Fruit fly (Drosophila melanogaster) whole organism, embryonic: Measurements from ENCODE around the gene Mic26-27.
A peak's percentile ranks its signal among the peaks of the same experiment; 100 is the strongest.
"Not testable (repeated sequence)": the region's sequence is repeated elsewhere in the genome, so short reads cannot be mapped to it uniquely, and the experiment has no call there.

Source experiments
- Atf6 ChIP-seq: fragments of 200-800 bp; sonication (Bioruptor generic); IDR thresholded peaks from 2 replicates; pipeline ENCODE4 v1.3.6; 2022; ENCODE audit warnings: missing biosample characterization, missing genetic modification characterization
- CG10366 ChIP-seq: fragments of 200-800 bp; sonication (Bioruptor generic); IDR thresholded peaks from 2 replicates; pipeline ENCODE4 v1.3.6; 2022; ENCODE audit warnings: missing biosample characterization, missing genetic modification characterization
- CG11723 ChIP-seq: fragments of 200-800 bp; sonication (Bioruptor generic); optimal IDR thresholded peaks from 2 replicates; lab custom pipeline; 2017; ENCODE audit warnings: missing biosample characterization, mild to moderate bottlenecking, missing genetic modification characterization
- CG12236 ChIP-seq: fragments of 200-800 bp; sonication (Bioruptor generic); optimal IDR thresholded peaks from 2 replicates; lab custom pipeline; 2016; ENCODE audit warnings: missing biosample characterization, missing genetic modification characterization
- CG13296 ChIP-seq: fragments of 200-800 bp; sonication (Bioruptor generic); optimal IDR thresholded peaks from 3 replicates; lab custom pipeline; 2018; ENCODE audit warnings: missing biosample characterization, mild to moderate bottlenecking, missing genetic modification characterization
- CG15479 ChIP-seq: fragments of 200-800 bp; sonication (Bioruptor generic); optimal IDR thresholded peaks from 3 replicates; lab custom pipeline; 2019; ENCODE audit warnings: missing biosample characterization, mild to moderate bottlenecking, missing genetic modification characterization, moderate library complexity
- CG17186 ChIP-seq: fragments of 200-800 bp; sonication (Bioruptor generic); optimal IDR thresholded peaks from 3 replicates; lab custom pipeline; 2017; ENCODE audit warnings: missing biosample characterization, missing genetic modification reagents, missing genetic modification characterization
- CG2116 ChIP-seq: fragments of 200-800 bp; sonication (Bioruptor generic); optimal IDR thresholded peaks from 3 replicates; lab custom pipeline; 2018; ENCODE audit warnings: missing biosample characterization, mild to moderate bottlenecking, missing genetic modification characterization
- CG2678 ChIP-seq: fragments of 200-800 bp; sonication (Bioruptor generic); optimal IDR thresholded peaks from 3 replicates; lab custom pipeline; 2019; ENCODE audit warnings: missing biosample characterization, mild to moderate bottlenecking, missing genetic modification characterization, moderate library complexity
- CG2889 ChIP-seq: fragments of 200-800 bp; sonication (Bioruptor generic); IDR thresholded peaks from 3 replicates; pipeline ENCODE4 v1.3.6; 2022; ENCODE audit warnings: missing biosample characterization, missing genetic modification characterization
- CG3065 ChIP-seq: fragments of 200-800 bp; sonication (Bioruptor generic); optimal IDR thresholded peaks from 2 replicates; lab custom pipeline; 2016; ENCODE audit warnings: missing biosample characterization, missing genetic modification characterization
- CG33213 ChIP-seq: fragments of 200-800 bp; sonication (Bioruptor generic); optimal IDR thresholded peaks from 3 replicates; lab custom pipeline; 2016; ENCODE audit warnings: missing biosample characterization, missing genetic modification characterization
- CG34422 ChIP-seq: fragments of 200-800 bp; sonication (Bioruptor generic); IDR thresholded peaks from 3 replicates; pipeline ENCODE4 v1.3.6; 2022; ENCODE audit warnings: missing biosample characterization, missing genetic modification characterization
- CG5180 ChIP-seq: fragments of 200-800 bp; sonication (Bioruptor generic); optimal IDR thresholded peaks from 3 replicates; lab custom pipeline; 2017; ENCODE audit warnings: missing biosample characterization, missing genetic modification characterization, mild to moderate bottlenecking, moderate library complexity, missing genetic modification reagents
- CG7745 ChIP-seq: fragments of 200-800 bp; sonication (Bioruptor generic); optimal IDR thresholded peaks from 2 replicates; lab custom pipeline; 2018; ENCODE audit warnings: missing biosample characterization, mild to moderate bottlenecking, missing genetic modification characterization, moderate library complexity
- CG8290 ChIP-seq, 3 experiments: fragments of 200-800 bp; sonication (Bioruptor generic); optimal IDR thresholded peaks; 2 replicates each; lab custom pipeline; 2016 to 2019; ENCODE audit warnings: missing biosample characterization in 3 of 3, missing genetic modification characterization in 3 of 3, mild to moderate bottlenecking in 2 of 3, moderate library complexity in 1 of 3
- D19A ChIP-seq: fragments of 200-800 bp; optimal IDR thresholded peaks from 3 replicates; lab custom pipeline; 2019; ENCODE audit warnings: missing biosample characterization, mild to moderate bottlenecking, missing genetic modification characterization, moderate library complexity
- Drgx ChIP-seq: fragments of 200-800 bp; sonication (Bioruptor generic); IDR thresholded peaks from 2 replicates; pipeline ENCODE4 v1.3.6; 2022; ENCODE audit warnings: missing biosample characterization, missing genetic modification characterization
- E2f1 ChIP-seq: fragments of 200-800 bp; sonication (Bioruptor generic); IDR thresholded peaks from 2 replicates; pipeline ENCODE4 v1.3.6; 2022; ENCODE audit warnings: missing biosample characterization, missing genetic modification characterization
- ERR ChIP-seq: fragments of 200-800 bp; sonication (Bioruptor generic); optimal IDR thresholded peaks from 2 replicates; lab custom pipeline; 2016; ENCODE audit warnings: missing biosample characterization, missing genetic modification characterization
- GATAe ChIP-seq: fragments of 200-800 bp; sonication (Bioruptor generic); conservative IDR thresholded peaks from 2 replicates; pipeline ENCODE4 v1.3.6; 2022; ENCODE audit warnings: missing biosample characterization, missing genetic modification characterization
- HLH3B ChIP-seq: fragments of 200-800 bp; sonication (Bioruptor generic); IDR thresholded peaks from 2 replicates; pipeline ENCODE4 v1.3.6; 2022; ENCODE audit warnings: missing biosample characterization, missing genetic modification characterization
- Med ChIP-seq: fragments of 200-800 bp; sonication (Bioruptor generic); peaks from one replicate; lab custom pipeline; 2016; ENCODE audit warnings: missing biosample characterization, missing genetic modification characterization, mild to moderate bottlenecking, inconsistent platforms, moderate library complexity
- NC2α ChIP-seq: fragments of 200-800 bp; sonication (Bioruptor generic); optimal IDR thresholded peaks from 2 replicates; lab custom pipeline; 2016; ENCODE audit warnings: missing biosample characterization, missing genetic modification characterization
- Scr ChIP-seq: fragments of 200-800 bp; sonication (Bioruptor generic); IDR thresholded peaks from 2 replicates; pipeline ENCODE4 v1.3.6; 2022; ENCODE audit warnings: missing biosample characterization, missing genetic modification characterization; ENCODE audit not compliant: partially characterized antibody
- ac ChIP-seq: fragments of 200-800 bp; sonication (Bioruptor generic); optimal IDR thresholded peaks from 3 replicates; lab custom pipeline; 2017; ENCODE audit warnings: missing biosample characterization, mild to moderate bottlenecking, missing genetic modification characterization
- bbx ChIP-seq: fragments of 200-800 bp; sonication (Bioruptor generic); IDR thresholded peaks from 2 replicates; pipeline ENCODE4 v1.3.6; 2022; ENCODE audit warnings: missing biosample characterization, missing genetic modification characterization; ENCODE audit not compliant: partially characterized antibody
- chinmo ChIP-seq: fragments of 200-800 bp; sonication (Bioruptor generic); IDR thresholded peaks from 4 replicates; pipeline ENCODE4 v1.3.6; 2022; ENCODE audit warnings: missing biosample characterization, missing genetic modification characterization; ENCODE audit not compliant: partially characterized antibody
- dan ChIP-seq: fragments of 200-800 bp; sonication (Bioruptor generic); IDR thresholded peaks from 2 replicates; pipeline ENCODE4 v1.3.6; 2022; ENCODE audit warnings: missing biosample characterization, missing genetic modification characterization
- danr ChIP-seq: fragments of 200-800 bp; sonication (Bioruptor generic); IDR thresholded peaks from 2 replicates; pipeline ENCODE4 v1.3.6; 2022; ENCODE audit warnings: missing biosample characterization, missing genetic modification characterization
- disco-r ChIP-seq: fragments of 200-800 bp; sonication (Bioruptor generic); optimal IDR thresholded peaks from 2 replicates; lab custom pipeline; 2016; ENCODE audit warnings: missing biosample characterization, missing genetic modification characterization
- exex ChIP-seq: fragments of 200-800 bp; sonication (Bioruptor generic); optimal IDR thresholded peaks from 4 replicates; lab custom pipeline; 2018; ENCODE audit warnings: missing biosample characterization, mild to moderate bottlenecking, missing genetic modification characterization, moderate library complexity
- fd96Cb ChIP-seq: fragments of 200-800 bp; sonication (Bioruptor generic); optimal IDR thresholded peaks from 2 replicates; lab custom pipeline; 2018; ENCODE audit warnings: missing biosample characterization, mild to moderate bottlenecking, missing genetic modification characterization, moderate library complexity
- grn ChIP-seq: fragments of 200-800 bp; sonication (Bioruptor generic); optimal IDR thresholded peaks from 3 replicates; lab custom pipeline; 2017; ENCODE audit warnings: missing biosample characterization, missing genetic modification characterization
- insv ChIP-seq, 2 experiments: fragments of 200-800 bp; sonication (Bioruptor generic); optimal IDR thresholded peaks; 3 replicates each; lab custom pipeline; 2016 to 2018; ENCODE audit warnings: missing biosample characterization in 2 of 2, missing genetic modification characterization in 2 of 2
- lola ChIP-seq, 3 experiments: fragments of >200 bp in 2 of 3; fragments of 200-800 bp in 1 of 3; sonication (Bioruptor generic) in 1 of 3; optimal IDR thresholded peaks; 2 replicates each; lab custom pipeline; 2017 to 2019; ENCODE audit warnings: missing biosample characterization in 3 of 3, missing genetic modification characterization in 3 of 3, mild to moderate bottlenecking in 1 of 3, moderate library complexity in 1 of 3
- maf-S ChIP-seq: fragments of 200-800 bp; sonication (Bioruptor generic); optimal IDR thresholded peaks from 2 replicates; lab custom pipeline; 2016; ENCODE audit warnings: missing biosample characterization, missing genetic modification characterization
- nom ChIP-seq: fragments of 200-800 bp; sonication (Bioruptor generic); optimal IDR thresholded peaks from 2 replicates; lab custom pipeline; 2017; ENCODE audit warnings: missing biosample characterization, missing genetic modification characterization, mild to moderate bottlenecking, moderate library complexity, missing genetic modification reagents
- onecut ChIP-seq: fragments of 200-800 bp; sonication (Bioruptor generic); IDR thresholded peaks from 2 replicates; pipeline ENCODE4 v1.3.6; 2022; ENCODE audit warnings: missing biosample characterization, missing genetic modification characterization
- pb ChIP-seq: fragments of 200-800 bp; sonication (Bioruptor generic); optimal IDR thresholded peaks from 3 replicates; lab custom pipeline; 2016; ENCODE audit warnings: missing biosample characterization, missing genetic modification characterization
- pita ChIP-seq: fragments of 200-800 bp; sonication (Bioruptor generic); optimal IDR thresholded peaks from 2 replicates; lab custom pipeline; 2017; ENCODE audit warnings: missing biosample characterization, mild to moderate bottlenecking, missing genetic modification characterization
- row ChIP-seq: fragments of 200-800 bp; sonication (Bioruptor generic); IDR thresholded peaks from 3 replicates; pipeline ENCODE4 v1.3.6; 2022; ENCODE audit warnings: missing biosample characterization, missing genetic modification characterization
- slbo ChIP-seq: fragments of 200-800 bp; sonication (Bioruptor generic); IDR thresholded peaks from 2 replicates; pipeline ENCODE4 v1.3.6; 2022; ENCODE audit warnings: missing biosample characterization, missing genetic modification characterization
- tx ChIP-seq: fragments of 200-800 bp; sonication (Bioruptor generic); optimal IDR thresholded peaks from 2 replicates; lab custom pipeline; 2016; ENCODE audit warnings: missing biosample characterization, missing genetic modification characterization
- vvl ChIP-seq: fragments of 200-800 bp; sonication (Bioruptor generic); IDR thresholded peaks from 2 replicates; pipeline ENCODE4 v1.3.6; 2022; ENCODE audit warnings: missing biosample characterization, missing genetic modification characterization
- zfh1 ChIP-seq: fragments of 200-800 bp; sonication (Bioruptor generic); IDR thresholded peaks from 3 replicates; pipeline ENCODE4 v1.3.6; 2022; ENCODE audit warnings: missing biosample characterization, missing genetic modification characterization

Mic26-27 gene

dm6 chr3R:16190782-16191181, 44.1 kb upstream of the Mic26-27 start (continued):
- TF ChIP-seq danr (GFP tag; lab: Robert Waterston, UW) (no peak), GATAe (GFP tag; lab: Robert Waterston, UW) (peak; percentile 31; the same call in 1 of the 2 replicates), maf-S (GFP tag; lab: Kevin White, UChicago) (no peak), pb (no peak), dan (GFP tag; lab: Robert Waterston, UW) (no peak), CG2678 (tag; lab: Kevin White, UChicago) (no peak), exex (tag; lab: Kevin White, UChicago) (peak; percentile 88), onecut (no peak), NC2α (GFP tag; lab: Kevin White, UChicago) (no peak), CG34422 (GFP tag; lab: Robert Waterston, UW) (no peak), vvl (GFP tag; lab: Robert Waterston, UW) (no peak)

dm6 chr3R:16190183-16190763, 43.6 kb upstream of the Mic26-27 start:
- TF ChIP-seq row (GFP tag; lab: Robert Waterston, UW) = no peak
- TF ChIP-seq bbx = no peak
- TF ChIP-seq disco-r (GFP tag; lab: Kevin White, UChicago) = no peak
- 0 out of 2 replicates have a peak, but pooled peaks have one; percentile 18 for TF ChIP-seq slbo
- TF ChIP-seq CG13296 = no peak
- no peak for TF ChIP-seq CG2116 (GFP tag; lab: Kevin White, UChicago)
- no peak for TF ChIP-seq CG10366 (GFP tag; lab: Robert Waterston, UW)
- TF ChIP-seq chinmo = 0 out of 4 replicates have a peak, but pooled peaks have one; percentile 58
- peak; percentile 30 for TF ChIP-seq grn
- TF ChIP-seq dan (GFP tag; lab: Robert Waterston, UW) = no peak
- peak; percentile 30 for TF ChIP-seq Med (GFP tag; lab: Kevin White, UChicago)
- TF ChIP-seq Scr (GFP tag; lab: Robert Waterston, UW) = no peak
- TF ChIP-seq Drgx (GFP tag; lab: Robert Waterston, UW) = 0 out of 2 replicates have a peak, but pooled peaks have one; percentile 12

- not testable (repeated sequence) for TF ChIP-seq Atf6 (GFP tag; lab: Robert Waterston, UW); HLH3B (GFP tag; lab: Robert Waterston, UW); CG3065 (GFP tag; lab: Kevin White, UChicago)
Measured at dm6 chr3R:16189464-16189863, 42.8 kb upstream of the Mic26-27 start, which contains the start of gene Bin1. Gene Bin1 (minus strand): TSS chr3R:16189564.

dm6 chr3R:16187737-16188136, 41.1 kb upstream of the Mic26-27 start:
- TF ChIP-seq CG15479 (GFP tag; lab: Kevin White, UChicago) (no peak), CG2889 (GFP tag; lab: Robert Waterston, UW) (no peak), insv (GFP tag; optimal IDR thresholded peaks at IDR 0.05; lab: Kevin White, UChicago) (no peak), nom (GFP tag; lab: Kevin White, UChicago) (no peak), pita (GFP tag; lab: Kevin White, UChicago) (no peak), fd96Cb (tag; lab: Kevin White, UChicago) (no peak), exex (tag; lab: Kevin White, UChicago) (no peak), CG8290 (GFP tag; optimal IDR thresholded peaks at IDR 0.05; lab: Kevin White, UChicago) (no peak), CG8290 (tag; optimal IDR thresholded peaks at IDR 0.05; lab: Kevin White, UChicago) (no peak), E2f1 (GFP tag; lab: Robert Waterston, UW) (no peak), ac (GFP tag; lab: Kevin White, UChicago) (peak; percentile 1), CG5180 (GFP tag; lab: Kevin White, UChicago) (no peak), CG11723 (GFP tag; lab: Kevin White, UChicago) (no peak), tx (GFP tag; lab: Kevin White, UChicago) (no peak), ERR (GFP tag; lab: Kevin White, UChicago) (no peak), CG17186 (GFP tag; lab: Kevin White, UChicago) (no peak), CG33213 (GFP tag; lab: Kevin White, UChicago) (no peak), CG7745 (tag; lab: Kevin White, UChicago) (no peak), D19A (tag; lab: Kevin White, UChicago) (peak; percentile 93), CG12236 (GFP tag; lab: Kevin White, UChicago) (no peak), zfh1 (GFP tag; lab: Robert Waterston, UW) (no peak), CG2678 (tag; lab: Kevin White, UChicago) (no peak), lola (GFP tag; optimal IDR thresholded peaks at IDR 0.05; lab: Kevin White, UChicago) (no peak)
